Worm (Caenorhabditis elegans): ENCODE data around the gene ZK1248.15.

ZK1248.15 gene

DNA sequence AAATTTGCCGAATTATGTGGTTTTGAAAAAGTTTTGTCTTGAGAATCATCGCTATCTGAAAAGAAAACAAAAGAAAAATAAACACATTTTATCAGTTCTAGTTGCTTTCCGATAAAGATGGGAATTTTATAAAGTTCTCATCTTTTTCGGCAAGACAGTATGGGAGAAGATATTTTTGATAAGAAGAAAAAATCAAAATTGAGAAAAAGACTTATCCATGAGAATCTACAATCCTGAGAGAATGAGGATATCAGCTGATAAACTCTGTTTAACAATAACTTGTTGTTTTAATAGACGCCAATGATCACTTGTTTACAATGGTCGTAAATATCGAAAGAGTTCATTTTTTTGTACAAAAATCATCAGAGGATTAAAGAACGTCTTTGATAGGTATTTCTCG lies 37.7 kb upstream of the ZK1248.15 start, which contains the start of gene F55C12.6:
Gene F55C12.6 (minus strand): TSS at position 101 of the 400 bp plus-strand sequence.
- no peak for TF ChIP-seq unc-39 (tag; optimal IDR thresholded peaks at IDR 0.05)
- no peak for TF ChIP-seq eor-1 (tag; optimal IDR thresholded peaks at IDR 0.05)
- TF ChIP-seq lin-15B (tag; optimal IDR thresholded peaks at IDR 0.05), result no peak
- TF ChIP-seq ceh-16 (tag; optimal IDR thresholded peaks at IDR 0.05), result no peak
- no peak for TF ChIP-seq fos-1 (tag; optimal IDR thresholded peaks at IDR 0.05)
- TF ChIP-seq ZK546.5 (tag; optimal IDR thresholded peaks at IDR 0.05), result no peak
- TF ChIP-seq elt-1 (tag; optimal IDR thresholded peaks at IDR 0.05), result no peak

DNA sequence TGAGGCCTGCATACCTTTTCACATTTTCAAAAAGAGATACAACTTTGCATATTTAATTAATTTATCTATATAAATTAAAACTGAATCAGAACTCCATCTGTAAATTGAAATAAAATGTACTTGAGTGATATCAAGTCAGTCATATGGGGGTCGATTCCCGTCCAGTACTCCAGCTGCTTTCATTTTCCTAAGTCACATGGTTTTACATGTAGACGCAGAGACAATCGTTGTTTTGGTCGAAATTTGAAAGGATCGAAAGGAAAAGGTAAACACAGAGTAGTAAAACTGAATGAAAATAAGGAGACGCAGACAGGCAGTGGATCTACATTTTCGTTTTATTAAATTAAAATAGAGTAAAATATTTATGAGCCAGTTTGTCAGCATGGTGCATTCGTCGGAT lies 35.8 kb upstream of the ZK1248.15 start:
- TF ChIP-seq pha-4 (tag; optimal IDR thresholded peaks at IDR 0.05) (peak; percentile 88), unc-62 (GFP tag; optimal IDR thresholded peaks at IDR 0.05) (no peak), nhr-23 (tag; optimal IDR thresholded peaks at IDR 0.05) (peak; percentile 34)

DNA sequence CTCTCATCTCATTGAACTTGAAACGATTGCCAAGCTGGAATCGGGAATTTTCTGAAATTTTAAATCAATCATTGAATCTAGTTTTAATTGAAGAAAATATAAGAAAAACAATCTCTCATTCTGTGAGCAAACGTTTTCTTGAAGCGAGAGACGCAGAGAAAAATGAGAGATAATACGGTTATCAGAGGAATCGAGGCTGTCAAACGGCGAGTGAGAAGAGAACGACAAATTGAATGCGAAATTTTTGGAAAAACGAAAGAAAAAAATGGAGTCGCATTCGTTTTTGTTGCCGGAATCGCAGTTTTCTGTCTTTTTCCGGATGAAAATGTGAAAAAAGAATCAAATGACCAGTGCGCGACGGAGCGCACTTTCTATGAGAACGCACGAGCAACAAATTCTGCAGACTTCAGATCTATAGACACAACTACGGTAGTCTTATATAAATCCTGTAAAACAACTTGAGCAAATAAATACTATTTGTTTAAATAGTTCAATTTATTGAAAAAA lies 35.3 kb upstream of the ZK1248.15 start, which contains the start of gene tex-2:
Gene tex-2 (minus strand): TSS at position 51 of the 507 bp plus-strand sequence.
- TF ChIP-seq skn-1 (tag; optimal IDR thresholded peaks at IDR 0.05), result no peak
- peak; percentile 35 for TF ChIP-seq pha-4 (tag; optimal IDR thresholded peaks at IDR 0.05)
- no peak for TF ChIP-seq eor-1 (tag; optimal IDR thresholded peaks at IDR 0.05)
- peak; percentile 40 for TF ChIP-seq ama-1 (optimal IDR thresholded peaks at IDR 0.05)
- peak; percentile 28 for TF ChIP-seq nfya-1 (tag; optimal IDR thresholded peaks at IDR 0.05; ENCODE audit: insufficient read depth)
- peak; percentile 46 for TF ChIP-seq lin-39 (tag; optimal IDR thresholded peaks at IDR 0.05)
- no peak for TF ChIP-seq nhr-25 (tag; optimal IDR thresholded peaks at IDR 0.05)
- peak; percentile 93 for TF ChIP-seq elt-2 (tag; optimal IDR thresholded peaks at IDR 0.05)
- no peak for TF ChIP-seq nhr-43 (tag; optimal IDR thresholded peaks at IDR 0.05; ENCODE audit: poor library complexity, severe bottlenecking)
- no peak for TF ChIP-seq snpc-4 (tag; optimal IDR thresholded peaks at IDR 0.05)
- TF ChIP-seq ztf-11 (tag; optimal IDR thresholded peaks at IDR 0.05), result no peak
- no peak for TF ChIP-seq elt-1 (tag; optimal IDR thresholded peaks at IDR 0.05)
- TF ChIP-seq ztf-4 (tag; optimal IDR thresholded peaks at IDR 0.05), result no peak
- no peak for TF ChIP-seq egl-5 (tag; optimal IDR thresholded peaks at IDR 0.05)
- no peak for TF ChIP-seq unc-39 (tag; optimal IDR thresholded peaks at IDR 0.05)
- no peak for TF ChIP-seq nhr-23 (tag; optimal IDR thresholded peaks at IDR 0.05)
- TF ChIP-seq nhr-237 (tag; optimal IDR thresholded peaks at IDR 0.05), result no peak
- TF ChIP-seq pqm-1 (tag; optimal IDR thresholded peaks at IDR 0.05), result peak; percentile 34
- no peak for TF ChIP-seq fos-1 (tag; optimal IDR thresholded peaks at IDR 0.05)
- TF ChIP-seq fkh-10 (GFP tag; optimal IDR thresholded peaks at IDR 0.05), result no peak
- TF ChIP-seq elt-3 (tag; optimal IDR thresholded peaks at IDR 0.05), result no peak
- TF ChIP-seq lsy-12 (tag; optimal IDR thresholded peaks at IDR 0.05), result no peak
- TF ChIP-seq zag-1 (tag; optimal IDR thresholded peaks at IDR 0.05), result no peak
- TF ChIP-seq egl-27 (tag; optimal IDR thresholded peaks at IDR 0.05), result no peak
- TF ChIP-seq lin-15B (tag; optimal IDR thresholded peaks at IDR 0.05), result peak; percentile 47
- TF ChIP-seq nhr-12 (tag; optimal IDR thresholded peaks at IDR 0.05), result no peak

DNA sequence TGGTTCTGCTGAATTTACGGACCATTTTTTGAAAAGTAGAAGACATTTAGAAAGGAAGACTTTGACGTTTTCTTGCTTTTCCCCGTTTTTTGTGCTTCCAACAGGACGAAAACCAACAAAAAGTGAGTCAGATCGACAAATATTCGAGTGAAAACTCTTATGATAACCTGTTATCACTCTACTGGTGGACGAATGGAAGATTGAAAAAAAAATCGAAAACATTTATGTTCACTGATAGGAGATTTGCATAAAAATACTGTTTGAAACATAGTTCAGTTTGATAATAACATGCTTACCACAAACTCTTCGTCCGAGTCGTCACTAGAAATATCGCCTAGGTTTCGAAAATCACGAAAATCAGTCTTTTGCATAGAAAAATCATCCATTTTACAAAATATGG lies 34.1 kb upstream of the ZK1248.15 start:
- peak; percentile 75 for TF ChIP-seq elt-2 (tag; optimal IDR thresholded peaks at IDR 0.05)
- no peak for TF ChIP-seq aly-2 (tag; optimal IDR thresholded peaks at IDR 0.05)
- no peak for TF ChIP-seq nhr-12 (tag; optimal IDR thresholded peaks at IDR 0.05)
- TF ChIP-seq ztf-11 (tag; optimal IDR thresholded peaks at IDR 0.05), result no peak
- TF ChIP-seq daf-12 (tag; optimal IDR thresholded peaks at IDR 0.05), result no peak
- TF ChIP-seq pha-4 (tag; optimal IDR thresholded peaks at IDR 0.05), result no peak

DNA sequence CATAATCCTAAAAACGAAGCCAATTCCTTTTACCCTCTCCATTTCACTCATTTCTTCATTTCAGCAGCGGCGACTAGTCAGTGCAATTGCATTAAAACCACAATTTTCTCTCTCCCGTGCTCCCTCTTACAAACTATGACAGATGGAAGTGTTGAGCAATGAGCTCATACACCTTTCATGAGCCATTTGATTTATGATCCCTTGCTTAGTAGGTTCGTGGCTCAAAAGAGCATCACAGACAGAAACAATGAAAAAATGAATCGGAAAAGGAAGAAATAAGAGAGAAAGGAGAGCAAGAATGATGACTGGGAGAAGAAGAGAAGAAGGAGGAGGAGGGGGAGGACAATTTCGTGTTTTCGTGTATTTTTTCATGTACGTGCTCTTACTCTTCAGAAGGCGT lies 33.2 kb upstream of the ZK1248.15 start:
- TF ChIP-seq nhr-25 (tag; optimal IDR thresholded peaks at IDR 0.05), result no peak
- peak; percentile 47 for TF ChIP-seq egl-5 (tag; optimal IDR thresholded peaks at IDR 0.05)
- TF ChIP-seq nhr-76 (tag; optimal IDR thresholded peaks at IDR 0.05), result no peak
- no peak for TF ChIP-seq ZK546.5 (tag; optimal IDR thresholded peaks at IDR 0.05)
- TF ChIP-seq lin-39 (tag; optimal IDR thresholded peaks at IDR 0.05), result peak; percentile 74
- TF ChIP-seq nfya-1 (tag; optimal IDR thresholded peaks at IDR 0.05; ENCODE audit: insufficient read depth), result peak; percentile 13

DNA sequence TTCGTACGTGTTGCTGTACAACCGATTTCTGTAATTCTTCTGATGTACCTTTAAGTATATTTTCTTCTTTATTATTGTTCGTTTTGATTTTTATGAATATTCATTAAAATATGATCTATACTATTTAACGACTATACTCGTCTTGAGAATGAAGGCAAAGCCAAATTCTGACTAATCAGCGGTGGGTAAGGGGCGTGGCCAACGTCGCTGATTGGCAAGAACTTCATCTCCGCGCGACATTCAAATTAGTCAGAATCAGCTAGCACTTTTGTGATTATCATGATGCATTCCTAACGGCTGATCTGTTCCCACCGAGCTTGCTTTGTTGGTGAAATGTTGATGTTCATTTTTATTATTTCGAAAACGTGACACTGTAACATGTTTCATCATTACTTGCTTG lies 28.6 kb upstream of the ZK1248.15 start:
- TF ChIP-seq unc-39 (tag; optimal IDR thresholded peaks at IDR 0.05) (no peak), nfya-1 (tag; optimal IDR thresholded peaks at IDR 0.05; ENCODE audit: insufficient read depth) (peak; percentile 89)
